Worm (Caenorhabditis elegans): ENCODE data around the gene T02C1.1.

ce11 chrIII:9258510-9258909 is 11.2 kb downstream of the T02C1.1 start:
- TF ChIP-seq dao-5 (tag; optimal IDR thresholded peaks at IDR 0.05) = no peak
- no peak for TF ChIP-seq W03F9.2 (tag; optimal IDR thresholded peaks at IDR 0.05)
- TF ChIP-seq him-1 (tag; optimal IDR thresholded peaks at IDR 0.05) = no peak

Measured in whole organism, L4/young adult.